Fruit fly (Drosophila melanogaster) whole organism, prepupa: ENCODE measurements around the gene DENR.

Source experiments
- Blimp-1 ChIP-seq: fragments of 200-800 bp; sonication (Bioruptor generic); optimal IDR thresholded peaks from 3 replicates; lab custom pipeline; 2017; ENCODE audit warnings: missing biosample characterization, missing genetic modification characterization, mild to moderate bottlenecking, moderate library complexity, missing genetic modification reagents
- CG10631 ChIP-seq: fragments of 200-800 bp; sonication (Bioruptor generic); optimal IDR thresholded peaks from 2 replicates; lab custom pipeline; 2016; ENCODE audit warnings: missing biosample characterization, missing genetic modification characterization
- CG10669 ChIP-seq: fragments of 200-800 bp; sonication (Bioruptor generic); optimal IDR thresholded peaks from 3 replicates; lab custom pipeline; 2018; ENCODE audit warnings: missing biosample characterization, mild to moderate bottlenecking, missing genetic modification characterization, moderate library complexity
- CG11294 ChIP-seq: fragments of 200-800 bp; sonication (Bioruptor generic); IDR thresholded peaks from 2 replicates; pipeline ENCODE4 v1.3.6; 2022; ENCODE audit warnings: missing biosample characterization, missing genetic modification characterization
- CG11762 ChIP-seq: fragments of 200-800 bp; sonication (Bioruptor generic); optimal IDR thresholded peaks from 3 replicates; lab custom pipeline; 2016; ENCODE audit warnings: missing biosample characterization, missing genetic modification characterization; ENCODE audit not compliant: insufficient read depth
- CG1621 ChIP-seq: fragments of 200-800 bp; sonication (Bioruptor generic); optimal IDR thresholded peaks from 3 replicates; lab custom pipeline; 2018; ENCODE audit warnings: missing biosample characterization, mild to moderate bottlenecking, missing genetic modification characterization
- CG16779 ChIP-seq: fragments of 200-800 bp; sonication (Bioruptor generic); optimal IDR thresholded peaks from 3 replicates; lab custom pipeline; 2017; ENCODE audit warnings: missing biosample characterization, mild to moderate bottlenecking, missing genetic modification characterization
- CG3032 ChIP-seq: fragments of 200-800 bp; optimal IDR thresholded peaks from 2 replicates; lab custom pipeline; 2019; ENCODE audit warnings: missing biosample characterization, mild to moderate bottlenecking, missing genetic modification characterization, moderate library complexity
- CG4318 ChIP-seq: fragments of 200-800 bp; sonication (Bioruptor generic); optimal IDR thresholded peaks from 3 replicates; lab custom pipeline; 2017; ENCODE audit warnings: missing biosample characterization, mild to moderate bottlenecking, missing genetic modification characterization
- CG6163 ChIP-seq: fragments of 200-800 bp; sonication (Bioruptor generic); IDR thresholded peaks from 3 replicates; pipeline ENCODE4 v1.3.6; 2022; ENCODE audit warnings: missing biosample characterization, missing genetic modification characterization
- CG6792 ChIP-seq: fragments of 200-800 bp; sonication (Bioruptor generic); optimal IDR thresholded peaks from 3 replicates; lab custom pipeline; 2016; ENCODE audit warnings: missing biosample characterization, missing genetic modification characterization
- CG6808 ChIP-seq: fragments of 200-800 bp; sonication (Bioruptor generic); optimal IDR thresholded peaks from 3 replicates; lab custom pipeline; 2017; ENCODE audit warnings: missing biosample characterization, missing genetic modification characterization, mild to moderate bottlenecking, moderate library complexity, missing genetic modification reagents
- CG6854 ChIP-seq: fragments of 200-800 bp; sonication (Bioruptor generic); optimal IDR thresholded peaks from 2 replicates; lab custom pipeline; 2017; ENCODE audit warnings: missing biosample characterization, mild to moderate bottlenecking, missing genetic modification characterization
- CG8119 ChIP-seq: fragments of 200-800 bp; sonication (Bioruptor generic); IDR thresholded peaks from 3 replicates; pipeline ENCODE4 v1.3.6; 2022; ENCODE audit warnings: missing biosample characterization, missing genetic modification characterization
- CG9139 ChIP-seq: fragments of 200-800 bp; sonication (Bioruptor generic); optimal IDR thresholded peaks from 3 replicates; lab custom pipeline; 2017; ENCODE audit warnings: missing biosample characterization, mild to moderate bottlenecking, missing genetic modification characterization
- Eip75B ChIP-seq: fragments of 200-800 bp; sonication (Bioruptor generic); optimal IDR thresholded peaks from 3 replicates; lab custom pipeline; 2016; ENCODE audit warnings: missing biosample characterization, missing genetic modification characterization
- Eip78C ChIP-seq: fragments of 200-800 bp; sonication (Bioruptor generic); peaks from one replicate; lab custom pipeline; 2016; ENCODE audit warnings: missing biosample characterization, missing genetic modification characterization
- Eip93F ChIP-seq: fragments of 200-800 bp; sonication (Bioruptor generic); optimal IDR thresholded peaks from 2 replicates; lab custom pipeline; 2016; ENCODE audit warnings: missing biosample characterization, mild to moderate bottlenecking, missing genetic modification characterization
- Ets21C ChIP-seq: fragments of 200-800 bp; sonication (Bioruptor generic); optimal IDR thresholded peaks from 3 replicates; lab custom pipeline; 2016; ENCODE audit warnings: missing biosample characterization, missing genetic modification characterization
- Gug ChIP-seq: fragments of 200-800 bp; sonication (Bioruptor generic); IDR thresholded peaks from 2 replicates; pipeline ENCODE4 v1.3.6; 2022; ENCODE audit warnings: missing biosample characterization, missing genetic modification characterization
- Hr38 ChIP-seq: sonication (Bioruptor generic); optimal IDR thresholded peaks from 2 replicates; lab custom pipeline; 2016; ENCODE audit warnings: missing biosample characterization, missing genetic modification characterization
- Hr39 ChIP-seq: fragments of 200-800 bp; sonication (Bioruptor generic); optimal IDR thresholded peaks from 2 replicates; lab custom pipeline; 2016; ENCODE audit warnings: missing biosample characterization, missing genetic modification characterization
- Lpt ChIP-seq: fragments of 200-800 bp; sonication (Bioruptor generic); optimal IDR thresholded peaks from 3 replicates; lab custom pipeline; 2016; ENCODE audit warnings: missing biosample characterization, missing genetic modification characterization
- Met ChIP-seq: fragments of 200-800 bp; sonication (Bioruptor generic); optimal IDR thresholded peaks from 3 replicates; lab custom pipeline; 2016; ENCODE audit warnings: missing biosample characterization, missing genetic modification characterization
- OdsH ChIP-seq: fragments of 200-800 bp; sonication (Bioruptor generic); optimal IDR thresholded peaks from 3 replicates; lab custom pipeline; 2016; ENCODE audit warnings: missing biosample characterization, missing genetic modification characterization
- Smox ChIP-seq: fragments of 200-800 bp; sonication (Bioruptor generic); optimal IDR thresholded peaks from 3 replicates; lab custom pipeline; 2016; ENCODE audit warnings: missing biosample characterization, missing genetic modification characterization
- Sox102F ChIP-seq: fragments of 200-800 bp; sonication (Bioruptor generic); optimal IDR thresholded peaks from 2 replicates; lab custom pipeline; 2016; ENCODE audit warnings: missing biosample characterization, mild to moderate bottlenecking, missing genetic modification characterization
- achi ChIP-seq: fragments of 200-800 bp; sonication (Bioruptor generic); optimal IDR thresholded peaks from 3 replicates; lab custom pipeline; 2016; ENCODE audit warnings: missing biosample characterization, missing genetic modification characterization
- acj6 ChIP-seq: fragments of 200-800 bp; sonication (Bioruptor generic); optimal IDR thresholded peaks from 3 replicates; lab custom pipeline; 2016; ENCODE audit warnings: missing biosample characterization, missing genetic modification characterization
- cyc ChIP-seq: fragments of 200-800 bp; sonication (Bioruptor generic); optimal IDR thresholded peaks from 3 replicates; lab custom pipeline; 2016; ENCODE audit warnings: missing biosample characterization, missing genetic modification characterization
- esn ChIP-seq: fragments of 200-800 bp; sonication (Bioruptor generic); optimal IDR thresholded peaks from 2 replicates; lab custom pipeline; 2016; ENCODE audit warnings: missing biosample characterization, mild to moderate bottlenecking, missing genetic modification characterization, moderate library complexity
- fd59A ChIP-seq: fragments of 200-800 bp; sonication (Bioruptor generic); optimal IDR thresholded peaks from 2 replicates; lab custom pipeline; 2017; ENCODE audit warnings: missing biosample characterization, mild to moderate bottlenecking, missing genetic modification characterization, missing genetic modification reagents
- fkh ChIP-seq: fragments of 200-800 bp; sonication (Bioruptor generic); optimal IDR thresholded peaks from 3 replicates; lab custom pipeline; 2017; ENCODE audit warnings: missing biosample characterization, mild to moderate bottlenecking, missing genetic modification characterization, moderate library complexity
- net ChIP-seq: fragments of 200-800 bp; sonication (Bioruptor generic); optimal IDR thresholded peaks from 3 replicates; lab custom pipeline; 2016; ENCODE audit warnings: missing biosample characterization, missing genetic modification characterization
- ss ChIP-seq, 2 experiments: fragments of 200-800 bp; sonication (Bioruptor generic); optimal IDR thresholded peaks; 2 replicates in 1 of 2; 3 replicates in 1 of 2; lab custom pipeline; 2017 to 2018; ENCODE audit warnings: mild to moderate bottlenecking in 2 of 2, missing biosample characterization in 2 of 2, missing genetic modification characterization in 2 of 2, moderate library complexity in 1 of 2
- svp ChIP-seq: fragments of 200-800 bp; sonication (Bioruptor generic); peaks from one replicate; lab custom pipeline; 2016; ENCODE audit warnings: missing biosample characterization, missing genetic modification characterization
- vri ChIP-seq: fragments of 200-800 bp; sonication (Bioruptor generic); optimal IDR thresholded peaks from 3 replicates; lab custom pipeline; 2016; ENCODE audit warnings: missing biosample characterization, mild to moderate bottlenecking, missing genetic modification characterization

The DENR gene

dm6 chrX:16923503-16923902 lies 37.1 kb upstream of the DENR start:
- TF ChIP-seq fkh (GFP tag; lab: Kevin White, UChicago) = peak; percentile 2
- TF ChIP-seq Smox = no peak
- peak; percentile 62 for TF ChIP-seq svp (GFP tag; lab: Kevin White, UChicago)
- peak; percentile 29 for TF ChIP-seq Eip78C

- TF ChIP-seq CG10631 (GFP tag; lab: Kevin White, UChicago) = no peak
- peak; percentile 78 for TF ChIP-seq svp (GFP tag; lab: Kevin White, UChicago)
- TF ChIP-seq Eip78C = no peak
- TF ChIP-seq Lpt = no peak
Observed at dm6 chrX:16922626-16923025, 36.3 kb upstream of the DENR start.

dm6 chrX:16920682-16921286 lies 34.4 kb upstream of the DENR start:
- TF ChIP-seq CG4318 (GFP tag; lab: Kevin White, UChicago) (no peak), esn (GFP tag; lab: Kevin White, UChicago) (no peak), fd59A (GFP tag; lab: Kevin White, UChicago) (no peak), Blimp-1 (no peak), CG6792 (GFP tag; lab: Kevin White, UChicago) (no peak), fkh (GFP tag; lab: Kevin White, UChicago) (no peak), acj6 (GFP tag; lab: Kevin White, UChicago) (no peak), Hr39 (GFP tag; lab: Kevin White, UChicago) (no peak), CG11294 (no peak), CG10631 (GFP tag; lab: Kevin White, UChicago) (no peak), CG16779 (tag; lab: Kevin White, UChicago) (no peak), Ets21C (GFP tag; lab: Kevin White, UChicago) (no peak), CG8119 (GFP tag; lab: Robert Waterston, UW) (no peak), Eip75B (GFP tag; lab: Kevin White, UChicago) (no peak), net (GFP tag; lab: Kevin White, UChicago) (no peak), Hr38 (GFP tag; lab: Kevin White, UChicago) (no peak), CG3032 (tag; lab: Kevin White, UChicago) (no peak), Met (GFP tag; lab: Kevin White, UChicago) (no peak), OdsH (GFP tag; lab: Kevin White, UChicago) (no peak)

dm6 chrX:16918767-16919336 lies 32.5 kb upstream of the DENR start:
- TF ChIP-seq cyc (GFP tag; lab: Kevin White, UChicago) = no peak
- TF ChIP-seq CG11762 = no peak
- no peak for TF ChIP-seq achi
- peak; percentile 70 for TF ChIP-seq vri (GFP tag; lab: Kevin White, UChicago)
- TF ChIP-seq svp (GFP tag; lab: Kevin White, UChicago) = peak; percentile 40

dm6 chrX:16917462-16917861 lies 31.1 kb upstream of the DENR start:
- TF ChIP-seq Eip78C (peak; percentile 65), svp (GFP tag; lab: Kevin White, UChicago) (peak; percentile 54), vri (GFP tag; lab: Kevin White, UChicago) (peak; percentile 16), CG6808 (peak; percentile 11), CG9139 (no peak), esn (GFP tag; lab: Kevin White, UChicago) (no peak), Lpt (no peak), CG10669 (peak; percentile 25), Eip93F (no peak), Sox102F (no peak), Blimp-1 (no peak), Hr38 (GFP tag; lab: Kevin White, UChicago) (no peak), Ets21C (GFP tag; lab: Kevin White, UChicago) (no peak), Gug (GFP tag; lab: Robert Waterston, UW) (no peak), CG1621 (tag; lab: Kevin White, UChicago) (peak; percentile 1), fkh (GFP tag; lab: Kevin White, UChicago) (peak; percentile 71), CG6854 (GFP tag; lab: Kevin White, UChicago) (no peak), ss (GFP tag; optimal IDR thresholded peaks at IDR 0.05; lab: Kevin White, UChicago) (peak in 1 of 2 experiments; percentile 35), CG6163 (GFP tag; lab: Robert Waterston, UW) (no peak), acj6 (GFP tag; lab: Kevin White, UChicago) (no peak)
